Worm (Caenorhabditis elegans) whole organism, late embryonic: ENCODE data around the gene H04M03.11.

Source experiments
- ama-1 ChIP-seq: fragments of 150-350 bp; optimal IDR thresholded peaks from 2 replicates; lab custom pipeline; 2014
- ceh-24 ChIP-seq: sonication (generic microtip); optimal IDR thresholded peaks from 2 replicates; lab custom pipeline; 2016; ENCODE audit warnings: mild to moderate bottlenecking, missing genetic modification characterization, missing compliant biosample characterization
- ceh-31 ChIP-seq: sonication (generic microtip); optimal IDR thresholded peaks from 2 replicates; lab custom pipeline; 2016; ENCODE audit warnings: missing genetic modification characterization, missing compliant biosample characterization
- ceh-9 ChIP-seq: sonication (generic microtip); optimal IDR thresholded peaks from 2 replicates; lab custom pipeline; 2016; ENCODE audit warnings: mild to moderate bottlenecking, missing genetic modification characterization, inconsistent platforms, missing compliant biosample characterization
- dmd-4 ChIP-seq: sonication (generic microtip); optimal IDR thresholded peaks from 2 replicates; lab custom pipeline; 2016; ENCODE audit warnings: borderline replicate concordance, missing genetic modification characterization, missing compliant biosample characterization
- eyg-1 ChIP-seq: sonication (generic microtip); optimal IDR thresholded peaks from 2 replicates; lab custom pipeline; 2016; ENCODE audit warnings: missing genotype, missing genetic modification characterization, missing compliant biosample characterization
- fkh-10 ChIP-seq: fragments of 150-350 bp; optimal IDR thresholded peaks from 2 replicates; lab custom pipeline; 2014; ENCODE audit warnings: missing biosample characterization, missing genetic modification reagents, missing genetic modification characterization
- lin-11 ChIP-seq: fragments of 200-800 bp; sonication (Bioruptor generic); optimal IDR thresholded peaks from 2 replicates; lab custom pipeline; 2018; ENCODE audit warnings: mild to moderate bottlenecking, missing genetic modification characterization, missing compliant biosample characterization
- npax-4 ChIP-seq: sonication (generic microtip); optimal IDR thresholded peaks from 2 replicates; lab custom pipeline; 2016; ENCODE audit warnings: missing genetic modification characterization, missing compliant biosample characterization
- pat-9 ChIP-seq: fragments of 200-800 bp; sonication (Bioruptor generic); optimal IDR thresholded peaks from 2 replicates; lab custom pipeline; 2018; ENCODE audit warnings: mild to moderate bottlenecking, missing genetic modification characterization, moderate library complexity, missing compliant biosample characterization
- pha-4 ChIP-seq: fragments of 150-350 bp; optimal IDR thresholded peaks from 2 replicates; lab custom pipeline; 2018; ENCODE audit warnings: missing biosample characterization, missing genetic modification reagents, missing genetic modification characterization
- tbx-2 ChIP-seq: sonication (generic microtip); optimal IDR thresholded peaks from 2 replicates; lab custom pipeline; 2016; ENCODE audit warnings: missing genetic modification characterization, missing compliant biosample characterization
- unc-55 ChIP-seq: sonication (generic microtip); optimal IDR thresholded peaks from 2 replicates; lab custom pipeline; 2017; ENCODE audit warnings: missing biosample characterization, missing genetic modification reagents, missing genetic modification characterization

DNA sequence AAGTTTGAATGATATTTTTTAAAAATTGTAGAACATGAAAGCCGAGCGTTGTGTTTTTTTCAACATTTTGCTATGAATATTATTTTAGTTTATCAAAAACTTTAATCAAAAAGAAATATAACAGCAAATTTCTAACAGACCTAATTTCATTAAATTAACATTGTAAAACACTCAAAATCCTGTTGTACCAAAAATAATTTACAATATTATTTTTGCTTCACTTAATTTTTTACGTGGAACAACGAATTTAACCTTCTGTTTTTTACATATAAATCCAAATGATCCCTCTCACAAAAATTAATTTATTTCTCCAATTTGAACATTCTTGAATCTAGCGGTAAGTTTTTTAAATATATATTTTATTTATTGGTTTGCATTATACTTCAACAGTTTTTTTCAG, 49.6 kb upstream of the H04M03.11 start, which contains the start of gene H32C10.1:
- TF ChIP-seq ceh-31 (no peak), pat-9 (tag; lab: Kevin White, UChicago) (no peak), npax-4 (tag; lab: Kevin White, UChicago) (no peak), fkh-10 (GFP tag; lab: Kevin White, UChicago) (no peak), unc-55 (GFP tag; lab: Kevin White, UChicago) (no peak), dmd-4 (tag; lab: Kevin White, UChicago) (no peak), eyg-1 (tag; lab: Kevin White, UChicago) (no peak), ceh-9 (tag; lab: Kevin White, UChicago) (no peak), pha-4 (tag; lab: Kevin White, UChicago) (no peak), tbx-2 (tag; lab: Kevin White, UChicago) (no peak), lin-11 (tag; lab: Kevin White, UChicago) (no peak), ama-1 (no peak), ceh-24 (tag; lab: Kevin White, UChicago) (no peak)
